Worm (Caenorhabditis elegans) whole organism, L1 larva: ENCODE data around the gene F33A8.4.

Source experiments
- C34B4.2 ChIP-seq: sonication (generic microtip); optimal IDR thresholded peaks from 2 replicates; lab custom pipeline; 2017; ENCODE audit warnings: mild to moderate bottlenecking, missing genetic modification characterization, missing compliant biosample characterization
- F16B12.6 ChIP-seq: fragments of 150-350 bp; optimal IDR thresholded peaks from 2 replicates; lab custom pipeline; 2014; ENCODE audit warnings: missing biosample characterization, missing genetic modification characterization
- alr-1 ChIP-seq: fragments of 200-800 bp; sonication (Bioruptor generic); optimal IDR thresholded peaks from 2 replicates; lab custom pipeline; 2018; ENCODE audit warnings: borderline replicate concordance, mild to moderate bottlenecking, missing genetic modification characterization, missing compliant biosample characterization
- aly-2 ChIP-seq: fragments of 150-350 bp; optimal IDR thresholded peaks from 2 replicates; lab custom pipeline; 2014; ENCODE audit warnings: missing biosample characterization, missing genetic modification characterization
- ama-1 ChIP-seq: fragments of 150-350 bp; optimal IDR thresholded peaks from 2 replicates; lab custom pipeline; 2014
- ceh-63 ChIP-seq: fragments of 200-800 bp; sonication (Bioruptor generic); optimal IDR thresholded peaks from 2 replicates; lab custom pipeline; 2018; ENCODE audit warnings: mild to moderate bottlenecking, missing genetic modification characterization, missing compliant biosample characterization
- ceh-82 ChIP-seq, 3 experiments: fragments of 150-350 bp in 1 of 3; sonication (generic microtip) in 2 of 3; optimal IDR thresholded peaks; 2 replicates each; lab custom pipeline; 2014 to 2017; ENCODE audit warnings: missing biosample characterization in 3 of 3, missing genetic modification characterization in 3 of 3
- dsc-1 ChIP-seq: sonication (generic microtip); optimal IDR thresholded peaks from 2 replicates; lab custom pipeline; 2016; ENCODE audit warnings: mild to moderate bottlenecking, missing genetic modification characterization, missing compliant biosample characterization
- efl-3 ChIP-seq: fragments of 200-800 bp; sonication (Bioruptor generic); optimal IDR thresholded peaks from 2 replicates; lab custom pipeline; 2018; ENCODE audit warnings: mild to moderate bottlenecking, missing genetic modification characterization, missing compliant biosample characterization
- egl-13 ChIP-seq: sonication (generic microtip); optimal IDR thresholded peaks from 2 replicates; lab custom pipeline; 2016; ENCODE audit warnings: missing genotype, missing genetic modification reagents, missing genetic modification characterization, missing compliant biosample characterization
- egl-27 ChIP-seq, 2 experiments: fragments of 150-350 bp in 1 of 2; sonication (generic microtip); optimal IDR thresholded peaks; 3 replicates each; lab custom pipeline; 2017 to 2018; ENCODE audit warnings: missing biosample characterization in 2 of 2, missing genetic modification characterization in 2 of 2, missing genetic modification reagents in 2 of 2
- elt-3 ChIP-seq, 6 experiments: fragments of 150-350 bp in 1 of 6; sonication (generic microtip); optimal IDR thresholded peaks; 2 replicates each; lab custom pipeline; 2017 to 2018; ENCODE audit warnings: missing biosample characterization in 6 of 6, missing genetic modification characterization in 6 of 6, inconsistent platforms in 1 of 6
- fkh-8 ChIP-seq: sonication (generic microtip); optimal IDR thresholded peaks from 2 replicates; lab custom pipeline; 2016; ENCODE audit warnings: mild to moderate bottlenecking, missing genetic modification characterization, missing compliant biosample characterization
- fos-1 ChIP-seq: fragments of 150-350 bp; optimal IDR thresholded peaks from 2 replicates; lab custom pipeline; 2014; ENCODE audit warnings: missing biosample characterization, missing genetic modification characterization
- grh-1 ChIP-seq: fragments of 200-800 bp; sonication (Bioruptor generic); IDR thresholded peaks from 2 replicates; pipeline ENCODE4 v1.3.6; 2022; ENCODE audit warnings: missing genetic modification reagents, missing genetic modification characterization, missing compliant biosample characterization
- hlh-17 ChIP-seq: fragments of 200-800 bp; sonication (Bioruptor generic); optimal IDR thresholded peaks from 2 replicates; lab custom pipeline; 2018; ENCODE audit warnings: missing genetic modification characterization, mild to moderate bottlenecking, missing compliant biosample characterization, moderate library complexity, borderline replicate concordance
- hlh-4 ChIP-seq: sonication (generic microtip); optimal IDR thresholded peaks from 2 replicates; lab custom pipeline; 2016; ENCODE audit warnings: mild to moderate bottlenecking, missing genetic modification characterization, missing compliant biosample characterization
- hpl-2 ChIP-seq: fragments of 150-350 bp; optimal IDR thresholded peaks from 2 replicates; lab custom pipeline; 2014; ENCODE audit warnings: missing biosample characterization, missing genetic modification reagents, missing genetic modification characterization
- irx-1 ChIP-seq: sonication (generic microtip); optimal IDR thresholded peaks from 2 replicates; lab custom pipeline; 2016; ENCODE audit warnings: missing genetic modification characterization, missing compliant biosample characterization
- jun-1 ChIP-seq: fragments of 150-350 bp; optimal IDR thresholded peaks from 2 replicates; lab custom pipeline; 2014; ENCODE audit warnings: missing biosample characterization, missing genetic modification reagents, missing genetic modification characterization
- lin-13 ChIP-seq: fragments of 150-350 bp; optimal IDR thresholded peaks from 2 replicates; lab custom pipeline; 2014; ENCODE audit warnings: missing biosample characterization, missing genetic modification reagents, missing genetic modification characterization
- lin-14 ChIP-seq: fragments of 200-800 bp; sonication (Bioruptor generic); optimal IDR thresholded peaks from 2 replicates; lab custom pipeline; 2018; ENCODE audit warnings: mild to moderate bottlenecking, missing genetic modification characterization, moderate library complexity, missing compliant biosample characterization
- lin-35 ChIP-seq, 2 experiments: fragments of 150-350 bp; optimal IDR thresholded peaks; 2 replicates each; lab custom pipeline; 2014; ENCODE audit warnings: missing biosample characterization in 2 of 2, missing genetic modification characterization in 2 of 2, missing genetic modification reagents in 2 of 2
- mdl-1 ChIP-seq, 2 experiments: fragments of 150-350 bp; optimal IDR thresholded peaks; 2 replicates each; lab custom pipeline; 2014 to 2017; ENCODE audit warnings: missing biosample characterization in 2 of 2, missing genetic modification characterization in 2 of 2, inconsistent platforms in 1 of 2
- mef-2 ChIP-seq: fragments of 150-350 bp; optimal IDR thresholded peaks from 2 replicates; lab custom pipeline; 2014; ENCODE audit warnings: missing biosample characterization, missing genetic modification characterization
- mep-1 ChIP-seq: fragments of 150-350 bp; optimal IDR thresholded peaks from 2 replicates; lab custom pipeline; 2014; ENCODE audit warnings: missing biosample characterization, missing genetic modification characterization
- nhr-11 ChIP-seq: fragments of 150-350 bp; optimal IDR thresholded peaks from 2 replicates; lab custom pipeline; 2014; ENCODE audit warnings: missing biosample characterization, missing genetic modification characterization
- nhr-12 ChIP-seq: sonication (generic microtip); optimal IDR thresholded peaks from 2 replicates; lab custom pipeline; 2017; ENCODE audit warnings: missing biosample characterization, missing genetic modification characterization
- nhr-71 ChIP-seq: sonication (generic microtip); optimal IDR thresholded peaks from 2 replicates; lab custom pipeline; 2016; ENCODE audit warnings: mild to moderate bottlenecking, missing genetic modification characterization, moderate library complexity, missing compliant biosample characterization
- nhr-77 ChIP-seq: fragments of 150-350 bp; optimal IDR thresholded peaks from 2 replicates; lab custom pipeline; 2014; ENCODE audit warnings: missing biosample characterization, missing genetic modification characterization
- pax-3 ChIP-seq: fragments of 200-800 bp; sonication (Bioruptor generic); optimal IDR thresholded peaks from 2 replicates; lab custom pipeline; 2018; ENCODE audit warnings: mild to moderate bottlenecking, missing genetic modification characterization, moderate library complexity, missing compliant biosample characterization
- skn-1 ChIP-seq: fragments of 150-350 bp; optimal IDR thresholded peaks from 2 replicates; lab custom pipeline; 2014; ENCODE audit warnings: missing biosample characterization, missing genetic modification characterization
- snpc-4 ChIP-seq: fragments of 150-350 bp; optimal IDR thresholded peaks from 2 replicates; lab custom pipeline; 2014; ENCODE audit warnings: missing biosample characterization, missing genetic modification characterization
- snu-23 ChIP-seq: sonication (generic microtip); optimal IDR thresholded peaks from 2 replicates; lab custom pipeline; 2016; ENCODE audit warnings: missing genetic modification characterization, missing compliant biosample characterization
- swsn-7 ChIP-seq: sonication (generic microtip); optimal IDR thresholded peaks from 2 replicates; lab custom pipeline; 2016; ENCODE audit warnings: missing genetic modification characterization, missing compliant biosample characterization
- tbx-2 ChIP-seq: sonication (generic microtip); optimal IDR thresholded peaks from 2 replicates; lab custom pipeline; 2016; ENCODE audit warnings: missing genetic modification characterization, missing compliant biosample characterization
- tlp-1 ChIP-seq: fragments of 150-350 bp; optimal IDR thresholded peaks from 2 replicates; lab custom pipeline; 2014; ENCODE audit warnings: missing biosample characterization, missing genetic modification characterization
- unc-130 ChIP-seq: fragments of 150-350 bp; optimal IDR thresholded peaks from 2 replicates; lab custom pipeline; 2017; ENCODE audit warnings: missing biosample characterization, missing genetic modification characterization, inconsistent platforms
- unc-30 ChIP-seq: sonication (generic microtip); optimal IDR thresholded peaks from 2 replicates; lab custom pipeline; 2017; ENCODE audit warnings: missing biosample characterization, missing genetic modification characterization
- unc-86 ChIP-seq: sonication (generic microtip); optimal IDR thresholded peaks from 2 replicates; lab custom pipeline; 2016; ENCODE audit warnings: missing genetic modification characterization, missing compliant biosample characterization
- vab-15 ChIP-seq: sonication (generic microtip); optimal IDR thresholded peaks from 2 replicates; lab custom pipeline; 2017; ENCODE audit warnings: missing genotype, mild to moderate bottlenecking, missing genetic modification characterization, missing compliant biosample characterization
- xbp-1 ChIP-seq: sonication (generic microtip); optimal IDR thresholded peaks from 2 replicates; lab custom pipeline; 2016; ENCODE audit warnings: missing genetic modification characterization, missing compliant biosample characterization
- zag-1 ChIP-seq: fragments of 150-350 bp; optimal IDR thresholded peaks from 2 replicates; lab custom pipeline; 2014; ENCODE audit warnings: missing biosample characterization, missing genetic modification characterization
- zip-4 ChIP-seq: fragments of 200-800 bp; sonication (Bioruptor generic); optimal IDR thresholded peaks from 2 replicates; lab custom pipeline; 2018; ENCODE audit warnings: mild to moderate bottlenecking, missing genetic modification characterization, moderate library complexity, missing compliant biosample characterization
- ztf-4 ChIP-seq: fragments of 150-350 bp; optimal IDR thresholded peaks from 2 replicates; lab custom pipeline; 2014; ENCODE audit warnings: missing biosample characterization, missing genetic modification characterization

F33A8.4 gene

DNA sequence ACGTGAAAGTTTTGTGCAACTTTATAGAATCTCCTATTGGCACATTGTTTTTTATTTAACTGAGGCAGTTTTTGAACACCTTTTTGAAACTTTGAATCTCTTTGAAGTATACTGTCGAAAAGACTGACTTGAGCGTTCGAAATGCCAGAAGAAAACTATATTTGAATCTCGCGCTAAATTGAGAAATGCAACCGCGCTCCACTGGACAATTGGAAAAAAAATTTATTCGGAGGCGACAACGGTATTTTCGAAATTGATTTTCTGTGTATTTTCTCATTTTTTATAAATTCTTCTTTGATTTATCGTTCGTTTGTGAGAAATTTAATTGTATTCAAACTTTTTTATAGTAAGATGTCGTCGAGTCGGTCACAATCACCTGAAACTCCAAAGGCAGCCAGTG lies 26.8 kb downstream of the F33A8.4 start, which contains the start of gene let-858 (continued):
- TF ChIP-seq vab-15 (tag; lab: Kevin White, UChicago), result no peak
- no peak for TF ChIP-seq egl-27 (tag; optimal IDR thresholded peaks at IDR 0.05; lab: Kevin White, UChicago)
- TF ChIP-seq fos-1 (tag; lab: Kevin White, UChicago), result no peak
- TF ChIP-seq alr-1 (tag; lab: Kevin White, UChicago), result no peak
- no peak for TF ChIP-seq mef-2 (tag; lab: Kevin White, UChicago)
- TF ChIP-seq tlp-1 (tag; lab: Kevin White, UChicago), result no peak
- no peak for TF ChIP-seq ama-1 (lab: Kevin White, UChicago)
- TF ChIP-seq C34B4.2 (tag; lab: Kevin White, UChicago), result no peak
- TF ChIP-seq irx-1 (tag; lab: Kevin White, UChicago), result peak; percentile 19
- TF ChIP-seq lin-14 (GFP tag; lab: Kevin White, UChicago), result peak; percentile 54
- peak in 1 of 6 experiments; percentile 34 for TF ChIP-seq elt-3 (tag; optimal IDR thresholded peaks at IDR 0.05; lab: Kevin White, UChicago)
- no peak for TF ChIP-seq ceh-63
- no peak for TF ChIP-seq hlh-17 (GFP tag; lab: Kevin White, UChicago)
- TF ChIP-seq snpc-4 (tag; lab: Kevin White, UChicago), result no peak
- TF ChIP-seq skn-1 (tag; lab: Kevin White, UChicago), result peak; percentile 26
- peak; percentile 8 to 59 (median 50) for TF ChIP-seq ceh-82 (tag; optimal IDR thresholded peaks at IDR 0.05; lab: Kevin White, UChicago)
- TF ChIP-seq jun-1, result peak; percentile 22
- TF ChIP-seq ztf-4, result no peak
- no peak for TF ChIP-seq nhr-12
- peak; percentile 27 for TF ChIP-seq F16B12.6 (tag; lab: Kevin White, UChicago)
- TF ChIP-seq xbp-1 (tag; lab: Kevin White, UChicago), result peak; percentile 58
- TF ChIP-seq zip-4 (GFP tag; lab: Kevin White, UChicago), result no peak
- no peak for TF ChIP-seq nhr-77 (tag; lab: Kevin White, UChicago)
- peak; percentile 59 for TF ChIP-seq tbx-2 (tag; lab: Kevin White, UChicago)
- peak; percentile 56 for TF ChIP-seq mep-1 (tag; lab: Kevin White, UChicago)
- TF ChIP-seq unc-30 (tag; lab: Kevin White, UChicago), result no peak
- no peak for TF ChIP-seq fkh-8
- peak; percentile 71 for TF ChIP-seq nhr-71 (tag; lab: Kevin White, UChicago)
- TF ChIP-seq hlh-4 (tag; lab: Kevin White, UChicago), result no peak
- no peak for TF ChIP-seq mdl-1 (tag; optimal IDR thresholded peaks at IDR 0.05; lab: Kevin White, UChicago)
- peak; percentile 49 for TF ChIP-seq dsc-1 (tag; lab: Kevin White, UChicago)
- TF ChIP-seq nhr-11 (tag; lab: Kevin White, UChicago), result no peak
- no peak for TF ChIP-seq lin-13 (GFP tag; lab: Kevin White, UChicago)
- no peak for TF ChIP-seq hpl-2
- peak; percentile 20 for TF ChIP-seq pax-3 (tag; lab: Kevin White, UChicago)
- TF ChIP-seq unc-86 (tag; lab: Kevin White, UChicago), result peak; percentile 44
- no peak for TF ChIP-seq zag-1 (tag; lab: Kevin White, UChicago)
- TF ChIP-seq aly-2 (tag; lab: Kevin White, UChicago), result peak; percentile 36
- TF ChIP-seq efl-3 (GFP tag; lab: Kevin White, UChicago), result no peak
- TF ChIP-seq swsn-7 (tag; lab: Kevin White, UChicago), result peak; percentile 56
- TF ChIP-seq lin-35 (GFP tag; optimal IDR thresholded peaks at IDR 0.05; lab: Kevin White, UChicago), result peak; percentile 96 to 98
- no peak for TF ChIP-seq unc-130 (tag; lab: Kevin White, UChicago)
- TF ChIP-seq egl-13, result no peak
- no peak for TF ChIP-seq grh-1 (GFP tag; lab: Robert Waterston, UW)
- peak; percentile 70 for TF ChIP-seq snu-23 (GFP tag; lab: Kevin White, UChicago)
